Worm (Caenorhabditis elegans) whole organism, L4/young adult: Measurements from ENCODE around the gene tag-325.

Source experiments
- dao-5 ChIP-seq: sonication (generic microtip); optimal IDR thresholded peaks from 2 replicates; lab custom pipeline; 2016; ENCODE audit warnings: missing genotype, missing genetic modification characterization, moderate library complexity, missing compliant biosample characterization
- him-1 ChIP-seq: sonication (generic microtip); optimal IDR thresholded peaks from 2 replicates; lab custom pipeline; 2016; ENCODE audit warnings: missing genotype, missing genetic modification reagents, missing genetic modification characterization, missing compliant biosample characterization

ce11 chrIII:4785714-4786113 is 10.9 kb upstream of the tag-325 start, which contains the start of gene mel-28:
- TF ChIP-seq him-1 (tag; lab: Kevin White, UChicago) (no peak), dao-5 (no peak)
